Fruit fly (Drosophila melanogaster): ENCODE measurements around the gene CG10918.

Gene CG10918

DNA sequence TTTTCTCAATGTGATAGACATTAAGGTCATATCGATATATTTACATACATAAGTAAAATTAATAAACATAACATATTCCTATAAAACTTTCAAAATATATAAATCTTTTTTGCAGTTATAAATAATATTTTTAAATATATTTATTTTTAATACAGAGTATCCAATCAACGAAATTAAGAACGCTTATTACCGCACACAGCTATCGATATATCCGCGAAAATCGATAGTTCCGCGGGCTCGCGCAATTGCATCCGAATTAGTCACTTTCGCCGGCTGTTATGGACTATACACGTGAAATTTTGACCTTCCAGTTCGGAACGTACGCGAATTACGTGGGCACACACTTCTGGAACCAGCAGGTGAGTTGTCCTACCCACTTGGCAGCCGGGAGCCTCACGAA lies 40.3 kb downstream of the CG10918 start, which contains the start of gene mst:
Gene mst, plus strand, starts transcription at position 244 of the 400 bp plus-strand sequence.
- TF ChIP-seq Eip78C (GFP tag) (peak; percentile 3), Met (GFP tag; optimal IDR thresholded peaks at IDR 0.05) (no peak)

DNA sequence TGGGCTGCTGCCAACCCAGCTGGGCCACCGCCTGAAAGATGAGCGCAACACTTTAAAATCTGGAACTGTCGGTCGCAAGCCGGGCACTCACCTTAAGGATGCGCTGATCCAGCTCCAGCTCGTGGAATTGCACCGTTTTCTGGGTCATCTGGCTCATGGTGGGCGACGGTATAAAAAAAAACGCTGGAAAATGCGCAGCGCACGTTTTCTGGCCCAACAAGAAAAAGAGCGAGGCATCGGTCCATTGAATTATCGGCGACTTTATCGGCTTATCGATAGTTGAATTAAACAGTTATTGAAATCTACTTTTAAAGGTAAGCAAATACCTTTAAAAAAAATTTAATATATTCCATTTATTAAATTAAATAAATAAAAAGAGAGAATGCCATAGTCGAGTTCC lies 41.4 kb downstream of the CG10918 start, which contains the start of gene Ddx56:
Gene Ddx56, minus strand, starts transcription at position 252 of the 400 bp plus-strand sequence.
- TF ChIP-seq CG8119 (GFP tag; IDR thresholded peaks at IDR 0.05) (0 out of 3 replicates have a peak, but pooled peaks have one; percentile 13), CG11294 (GFP tag; IDR thresholded peaks at IDR 0.05) (no peak)

Measured in whole organism, prepupa.